Worm (Caenorhabditis elegans) whole organism, L4/young adult: ENCODE data around the gene clec-139.

Experiments used
- W03F9.2 ChIP-seq: fragments of 150-350 bp; optimal IDR thresholded peaks from 2 replicates; lab custom pipeline; 2014; ENCODE audit warnings: missing biosample characterization, missing genetic modification characterization
- dao-5 ChIP-seq: sonication (generic microtip); optimal IDR thresholded peaks from 2 replicates; lab custom pipeline; 2016; ENCODE audit warnings: missing genotype, missing genetic modification characterization, moderate library complexity, missing compliant biosample characterization
- him-1 ChIP-seq: sonication (generic microtip); optimal IDR thresholded peaks from 2 replicates; lab custom pipeline; 2016; ENCODE audit warnings: missing genotype, missing genetic modification reagents, missing genetic modification characterization, missing compliant biosample characterization

clec-139 gene

ce11 chrII:4597441-4597840, 24.1 kb downstream of the clec-139 start:
- TF ChIP-seq W03F9.2 (no peak), dao-5 (no peak), him-1 (no peak)

- TF ChIP-seq dao-5 (no peak), W03F9.2 (no peak), him-1 (no peak)
Measured at ce11 chrII:4590660-4591059, 30.9 kb downstream of the clec-139 start.

- no peak for TF ChIP-seq him-1
Measured at ce11 chrII:4590086-4590485, 31.5 kb downstream of the clec-139 start.

ce11 chrII:4585327-4585726, 36.2 kb downstream of the clec-139 start:
- TF ChIP-seq him-1 (no peak), dao-5 (no peak), W03F9.2 (no peak)

- no peak for TF ChIP-seq W03F9.2
- no peak for TF ChIP-seq him-1
Measured at ce11 chrII:4584313-4584712, 37.2 kb downstream of the clec-139 start.

ce11 chrII:4583203-4583912, 38.2 kb downstream of the clec-139 start:
- no peak for TF ChIP-seq W03F9.2
- TF ChIP-seq him-1, result no peak
- no peak for TF ChIP-seq dao-5

ce11 chrII:4581090-4581489, 40.5 kb downstream of the clec-139 start:
- TF ChIP-seq him-1, result no peak
- no peak for TF ChIP-seq dao-5
- no peak for TF ChIP-seq W03F9.2

ce11 chrII:4579920-4580474, 41.6 kb downstream of the clec-139 start:
- TF ChIP-seq him-1, result no peak
- no peak for TF ChIP-seq dao-5
- no peak for TF ChIP-seq W03F9.2

ce11 chrII:4579375-4579774, 42.2 kb downstream of the clec-139 start:
- TF ChIP-seq W03F9.2 (no peak), dao-5 (no peak), him-1 (no peak)

- no peak for TF ChIP-seq dao-5
- TF ChIP-seq W03F9.2, result no peak
- no peak for TF ChIP-seq him-1
Measured at ce11 chrII:4577391-4577790, 44.2 kb downstream of the clec-139 start.

- no peak for TF ChIP-seq him-1
- TF ChIP-seq dao-5, result no peak
- TF ChIP-seq W03F9.2, result no peak
Measured at ce11 chrII:4575579-4575978, 46.0 kb downstream of the clec-139 start.

- TF ChIP-seq W03F9.2, result no peak
- TF ChIP-seq him-1, result no peak
- TF ChIP-seq dao-5, result no peak
Measured at ce11 chrII:4574658-4575057, 46.9 kb downstream of the clec-139 start.

- TF ChIP-seq dao-5 (no peak), him-1 (no peak), W03F9.2 (no peak)
Measured at ce11 chrII:4573084-4573483, 48.5 kb downstream of the clec-139 start.

- TF ChIP-seq dao-5, result no peak
- no peak for TF ChIP-seq W03F9.2
- no peak for TF ChIP-seq him-1
Measured at ce11 chrII:4572579-4572978, 49.0 kb downstream of the clec-139 start.

ce11 chrII:4571868-4572267, 49.7 kb downstream of the clec-139 start, which contains the start of gene vab-1:
Gene vab-1, plus strand, starts transcription at chrII:4572000.
- TF ChIP-seq W03F9.2, result no peak
- TF ChIP-seq dao-5, result no peak
- TF ChIP-seq him-1, result no peak

ce11 chrII:4571112-4571511, 50.4 kb downstream of the clec-139 start:
- TF ChIP-seq him-1 (peak; percentile 16), W03F9.2 (no peak)
